Worm (Caenorhabditis elegans): ENCODE data around the gene ZK105.1.

Gene ZK105.1

ce11 chrV:7760174-7760573 lies 46.4 kb downstream of the ZK105.1 start, which contains the start of gene hint-3:
TSS of gene hint-3 (plus strand) at chrV:7760474.
- TF ChIP-seq nhr-25 (tag; optimal IDR thresholded peaks at IDR 0.05; ENCODE audit: borderline replicate concordance, insufficient read depth) (no peak), ztf-7 (tag; optimal IDR thresholded peaks at IDR 0.05) (peak; percentile 20), php-3 (GFP tag; IDR thresholded peaks at IDR 0.05) (0 out of 2 replicates have a peak, but pooled peaks have one; percentile 25), daf-16 (GFP tag; optimal IDR thresholded peaks at IDR 0.05) (no peak), daf-16 (tag; optimal IDR thresholded peaks at IDR 0.05) (peak; percentile 64), dmd-6 (GFP tag; IDR thresholded peaks at IDR 0.05) (peak; percentile 32; the same call in 1 of the 2 replicates), set-16 (GFP tag; IDR thresholded peaks at IDR 0.05) (no peak), dve-1 (tag; optimal IDR thresholded peaks at IDR 0.05; ENCODE audit: insufficient read depth) (peak; percentile 13), pqm-1 (tag; optimal IDR thresholded peaks at IDR 0.05) (peak; percentile 28), pha-4 (GFP tag; IDR thresholded peaks at IDR 0.05) (no peak), pha-4 (tag; optimal IDR thresholded peaks at IDR 0.05) (no peak), nhr-6 (tag; optimal IDR thresholded peaks at IDR 0.05) (no peak), aly-2 (tag; optimal IDR thresholded peaks at IDR 0.05) (no peak), nhr-48 (tag; optimal IDR thresholded peaks at IDR 0.05) (no peak), F26F4.8 (GFP tag; conservative IDR thresholded peaks at IDR 0.05) (no peak)

- TF ChIP-seq sdz-12 (GFP tag; optimal IDR thresholded peaks at IDR 0.05) (no peak), ztf-11 (tag; optimal IDR thresholded peaks at IDR 0.05) (no peak), hmg-1.1 (GFP tag; IDR thresholded peaks at IDR 0.05) (no peak), lin-13 (GFP tag; optimal IDR thresholded peaks at IDR 0.05) (no peak), lin-1 (GFP tag; IDR thresholded peaks at IDR 0.05) (no peak), saeg-2 (GFP tag; IDR thresholded peaks at IDR 0.05) (no peak), dve-1 (tag; optimal IDR thresholded peaks at IDR 0.05; ENCODE audit: insufficient read depth) (no peak), mdt-29 (GFP tag; IDR thresholded peaks at IDR 0.05) (0 out of 2 replicates have a peak, but pooled peaks have one; percentile 20)
Measured at ce11 chrV:7761906-7762305, 48.1 kb downstream of the ZK105.1 start.
